Fruit fly (Drosophila melanogaster) whole organism, embryonic: ENCODE data around the gene vers.

Experiments used
- Blimp-1 ChIP-seq: fragments of 200-800 bp; sonication (Bioruptor generic); optimal IDR thresholded peaks from 3 replicates; lab custom pipeline; 2018; ENCODE audit warnings: missing biosample characterization, missing genetic modification characterization, mild to moderate bottlenecking, moderate library complexity, missing genetic modification reagents
- CG10267 ChIP-seq: fragments of 200-800 bp; sonication (Bioruptor generic); optimal IDR thresholded peaks from 2 replicates; lab custom pipeline; 2018; ENCODE audit warnings: missing biosample characterization, mild to moderate bottlenecking, missing genetic modification characterization, moderate library complexity
- CG10274 ChIP-seq: fragments of 200-800 bp; sonication (Bioruptor generic); optimal IDR thresholded peaks from 3 replicates; lab custom pipeline; 2017; ENCODE audit warnings: missing biosample characterization, mild to moderate bottlenecking, missing genetic modification characterization
- CG10462 ChIP-seq: fragments of 200-800 bp; sonication (Bioruptor generic); optimal IDR thresholded peaks from 2 replicates; lab custom pipeline; 2016; ENCODE audit warnings: missing biosample characterization, missing genetic modification characterization
- CG13775 ChIP-seq: fragments of 200-800 bp; sonication (Bioruptor generic); optimal IDR thresholded peaks from 3 replicates; lab custom pipeline; 2017; ENCODE audit warnings: missing biosample characterization, mild to moderate bottlenecking, missing genetic modification characterization
- CG14710 ChIP-seq: fragments of 200-800 bp; sonication (Bioruptor generic); optimal IDR thresholded peaks from 3 replicates; lab custom pipeline; 2019; ENCODE audit warnings: missing biosample characterization, mild to moderate bottlenecking, missing genetic modification characterization, moderate library complexity
- CG15479 ChIP-seq: fragments of 200-800 bp; sonication (Bioruptor generic); optimal IDR thresholded peaks from 3 replicates; lab custom pipeline; 2019; ENCODE audit warnings: missing biosample characterization, mild to moderate bottlenecking, missing genetic modification characterization, moderate library complexity
- CG1602 ChIP-seq: fragments of 200-800 bp; sonication (Bioruptor generic); optimal IDR thresholded peaks from 3 replicates; lab custom pipeline; 2016; ENCODE audit warnings: missing biosample characterization, missing genetic modification characterization
- CG17361 ChIP-seq: fragments of 200-800 bp; sonication (Bioruptor generic); IDR thresholded peaks from 3 replicates; pipeline ENCODE4 v1.3.6; 2022; ENCODE audit warnings: missing biosample characterization, missing genetic modification characterization
- CG18262 ChIP-seq: fragments of 200-800 bp; optimal IDR thresholded peaks from 3 replicates; lab custom pipeline; 2019; ENCODE audit warnings: missing biosample characterization, mild to moderate bottlenecking, missing genetic modification characterization, moderate library complexity
- CG2678 ChIP-seq: fragments of 200-800 bp; sonication (Bioruptor generic); optimal IDR thresholded peaks from 3 replicates; lab custom pipeline; 2019; ENCODE audit warnings: missing biosample characterization, mild to moderate bottlenecking, missing genetic modification characterization, moderate library complexity
- CG31441 ChIP-seq: fragments of 200-800 bp; sonication (Bioruptor generic); IDR thresholded peaks from 2 replicates; pipeline ENCODE4 v1.3.6; 2022; ENCODE audit warnings: missing biosample characterization, missing genetic modification characterization
- CG33557 ChIP-seq: fragments of 200-800 bp; sonication (Bioruptor generic); optimal IDR thresholded peaks from 2 replicates; lab custom pipeline; 2019; ENCODE audit warnings: missing biosample characterization, mild to moderate bottlenecking, missing genetic modification characterization, moderate library complexity
- CG5180 ChIP-seq: fragments of 200-800 bp; sonication (Bioruptor generic); optimal IDR thresholded peaks from 3 replicates; lab custom pipeline; 2017; ENCODE audit warnings: missing biosample characterization, missing genetic modification characterization, mild to moderate bottlenecking, moderate library complexity, missing genetic modification reagents
- CG7271 ChIP-seq: fragments of 200-800 bp; sonication (Bioruptor generic); optimal IDR thresholded peaks from 2 replicates; lab custom pipeline; 2018; ENCODE audit warnings: missing biosample characterization, mild to moderate bottlenecking, missing genetic modification characterization, moderate library complexity
- CG7839 ChIP-seq: fragments of 200-800 bp; sonication (Bioruptor generic); optimal IDR thresholded peaks from 3 replicates; lab custom pipeline; 2018; ENCODE audit warnings: missing biosample characterization, mild to moderate bottlenecking, missing genetic modification characterization, moderate library complexity
- CG8388 ChIP-seq: fragments of 200-800 bp; sonication (Bioruptor generic); optimal IDR thresholded peaks from 2 replicates; lab custom pipeline; 2019; ENCODE audit warnings: missing biosample characterization, mild to moderate bottlenecking, missing genetic modification characterization, moderate library complexity
- CG8924 ChIP-seq: fragments of 200-800 bp; optimal IDR thresholded peaks from 3 replicates; lab custom pipeline; 2019; ENCODE audit warnings: missing biosample characterization, mild to moderate bottlenecking, missing genetic modification characterization, moderate library complexity
- CG9437 ChIP-seq: fragments of 200-800 bp; sonication (Bioruptor generic); optimal IDR thresholded peaks from 2 replicates; lab custom pipeline; 2018; ENCODE audit warnings: missing biosample characterization, mild to moderate bottlenecking, missing genetic modification characterization
- CG9727 ChIP-seq: fragments of 200-800 bp; sonication (Bioruptor generic); optimal IDR thresholded peaks from 3 replicates; lab custom pipeline; 2017; ENCODE audit warnings: missing biosample characterization, mild to moderate bottlenecking, missing genetic modification characterization
- Drgx ChIP-seq: fragments of 200-800 bp; sonication (Bioruptor generic); IDR thresholded peaks from 2 replicates; pipeline ENCODE4 v1.3.6; 2022; ENCODE audit warnings: missing biosample characterization, missing genetic modification characterization
- Fer3 ChIP-seq: fragments of 200-800 bp; sonication (Bioruptor generic); optimal IDR thresholded peaks from 2 replicates; lab custom pipeline; 2018; ENCODE audit warnings: missing biosample characterization, mild to moderate bottlenecking, missing genetic modification characterization, moderate library complexity
- H2.0 ChIP-seq: fragments of 200-800 bp; sonication (Bioruptor generic); IDR thresholded peaks from 2 replicates; pipeline ENCODE4 v1.3.6; 2022; ENCODE audit warnings: missing biosample characterization, missing genetic modification characterization
- HmgZ ChIP-seq: fragments of 200-800 bp; sonication (Bioruptor generic); optimal IDR thresholded peaks from 2 replicates; lab custom pipeline; 2018; ENCODE audit warnings: missing biosample characterization, mild to moderate bottlenecking, missing genetic modification characterization
- Hmr ChIP-seq: fragments of 200-800 bp; sonication (Bioruptor generic); optimal IDR thresholded peaks from 3 replicates; lab custom pipeline; 2017; ENCODE audit warnings: mild to moderate bottlenecking, missing biosample characterization, missing genetic modification reagents, missing genetic modification characterization
- Hr51 ChIP-seq, 2 experiments: fragments of 200-800 bp; sonication (Bioruptor generic); optimal IDR thresholded peaks; 2 replicates in 1 of 2; 3 replicates in 1 of 2; lab custom pipeline; 2016 to 2018; ENCODE audit warnings: missing biosample characterization in 2 of 2, missing genetic modification characterization in 2 of 2, mild to moderate bottlenecking in 1 of 2, moderate library complexity in 1 of 2
- PHDP ChIP-seq: fragments of 200-800 bp; sonication (Bioruptor generic); optimal IDR thresholded peaks from 3 replicates; lab custom pipeline; 2018; ENCODE audit warnings: missing biosample characterization, mild to moderate bottlenecking, missing genetic modification characterization, moderate library complexity
- Sox100B ChIP-seq: fragments of 200-800 bp; sonication (Bioruptor generic); optimal IDR thresholded peaks from 3 replicates; lab custom pipeline; 2018; ENCODE audit warnings: missing biosample characterization, mild to moderate bottlenecking, missing genetic modification characterization
- Sox102F ChIP-seq: fragments of 200-800 bp; sonication (Bioruptor generic); optimal IDR thresholded peaks from 2 replicates; lab custom pipeline; 2018; ENCODE audit warnings: missing biosample characterization, mild to moderate bottlenecking, missing genetic modification characterization, moderate library complexity
- ash1 ChIP-seq: fragments of 200-800 bp; sonication (Bioruptor generic); optimal IDR thresholded peaks from 2 replicates; lab custom pipeline; 2018; ENCODE audit warnings: missing biosample characterization, mild to moderate bottlenecking, missing genetic modification characterization
- ato ChIP-seq: fragments of 200-800 bp; sonication (Bioruptor generic); IDR thresholded peaks from 2 replicates; pipeline ENCODE4 v1.3.6; 2022; ENCODE audit warnings: missing biosample characterization, missing genetic modification characterization; ENCODE audit not compliant: partially characterized antibody
- caup ChIP-seq: fragments of 200-800 bp; sonication (Bioruptor generic); optimal IDR thresholded peaks from 3 replicates; lab custom pipeline; 2017; ENCODE audit warnings: missing biosample characterization, mild to moderate bottlenecking, missing genetic modification characterization, moderate library complexity; ENCODE audit not compliant: severe bottlenecking
- cg ChIP-seq: fragments of 200-800 bp; sonication (Bioruptor generic); optimal IDR thresholded peaks from 3 replicates; lab custom pipeline; 2019; ENCODE audit warnings: missing biosample characterization, mild to moderate bottlenecking, missing genetic modification characterization, moderate library complexity
- dan ChIP-seq: fragments of 200-800 bp; sonication (Bioruptor generic); IDR thresholded peaks from 2 replicates; pipeline ENCODE4 v1.3.6; 2022; ENCODE audit warnings: missing biosample characterization, missing genetic modification characterization
- disco-r ChIP-seq: fragments of 200-800 bp; sonication (Bioruptor generic); optimal IDR thresholded peaks from 2 replicates; lab custom pipeline; 2016; ENCODE audit warnings: missing biosample characterization, missing genetic modification characterization
- dmrt99B ChIP-seq: fragments of 200-800 bp; sonication (Bioruptor generic); optimal IDR thresholded peaks from 2 replicates; lab custom pipeline; 2018; ENCODE audit warnings: missing biosample characterization, mild to moderate bottlenecking, missing genetic modification characterization, moderate library complexity
- fd96Cb ChIP-seq: fragments of 200-800 bp; sonication (Bioruptor generic); optimal IDR thresholded peaks from 2 replicates; lab custom pipeline; 2018; ENCODE audit warnings: missing biosample characterization, mild to moderate bottlenecking, missing genetic modification characterization, moderate library complexity
- gcm2 ChIP-seq: fragments of 200-800 bp; sonication (Bioruptor generic); optimal IDR thresholded peaks from 2 replicates; lab custom pipeline; 2016; ENCODE audit warnings: missing biosample characterization, missing genetic modification characterization
- gem ChIP-seq: fragments of 200-800 bp; sonication (Bioruptor generic); optimal IDR thresholded peaks from 2 replicates; lab custom pipeline; 2019; ENCODE audit warnings: missing biosample characterization, mild to moderate bottlenecking, missing genetic modification characterization, moderate library complexity
- lbe ChIP-seq: fragments of 200-800 bp; sonication (Bioruptor generic); optimal IDR thresholded peaks from 2 replicates; lab custom pipeline; 2016; ENCODE audit warnings: missing biosample characterization, mild to moderate bottlenecking, missing genetic modification characterization
- lola ChIP-seq, 3 experiments: fragments of >200 bp in 2 of 3; fragments of 200-800 bp in 1 of 3; sonication (Bioruptor generic) in 1 of 3; optimal IDR thresholded peaks; 2 replicates each; lab custom pipeline; 2017 to 2019; ENCODE audit warnings: missing biosample characterization in 3 of 3, missing genetic modification characterization in 3 of 3, mild to moderate bottlenecking in 1 of 3, moderate library complexity in 1 of 3
- mld ChIP-seq: fragments of 200-800 bp; sonication (Bioruptor generic); IDR thresholded peaks from 3 replicates; pipeline ENCODE4 v1.3.6; 2022; ENCODE audit warnings: missing biosample characterization, missing genetic modification characterization; ENCODE audit not compliant: partially characterized antibody
- nom ChIP-seq: fragments of 200-800 bp; sonication (Bioruptor generic); optimal IDR thresholded peaks from 2 replicates; lab custom pipeline; 2017; ENCODE audit warnings: missing biosample characterization, missing genetic modification characterization, mild to moderate bottlenecking, moderate library complexity, missing genetic modification reagents
- prd ChIP-seq, 3 experiments: fragments of >200 bp in 2 of 3; fragments of 200-800 bp in 1 of 3; sonication (Bioruptor generic) in 1 of 3; optimal IDR thresholded peaks in 2 of 3; IDR thresholded peaks in 1 of 3; 2 replicates in 2 of 3; 3 replicates in 1 of 3; pipeline versions ENCODE4 v1.3.6 to Lab custom; 2017 to 2022; ENCODE audit warnings: missing biosample characterization in 1 of 3, missing genetic modification characterization in 1 of 3
- trem ChIP-seq: fragments of 200-800 bp; optimal IDR thresholded peaks from 3 replicates; lab custom pipeline; 2019; ENCODE audit warnings: missing biosample characterization, mild to moderate bottlenecking, missing genetic modification characterization, moderate library complexity
- twi ChIP-seq: fragments of 200-800 bp; optimal IDR thresholded peaks from 2 replicates; lab custom pipeline; 2019; ENCODE audit warnings: missing biosample characterization, mild to moderate bottlenecking, missing genetic modification characterization, moderate library complexity
- zen ChIP-seq: fragments of 200-800 bp; sonication (Bioruptor generic); optimal IDR thresholded peaks from 3 replicates; lab custom pipeline; 2018; ENCODE audit warnings: missing biosample characterization, mild to moderate bottlenecking, missing genetic modification characterization, moderate library complexity

Gene vers

dm6 chr3L:12101924-12102383, 13.9 kb upstream of the vers start (continued):
- no peak for TF ChIP-seq CG33557 (GFP tag; lab: Kevin White, UChicago)
- no peak for TF ChIP-seq lbe
- TF ChIP-seq Drgx (GFP tag; lab: Robert Waterston, UW) = 0 out of 2 replicates have a peak, but pooled peaks have one; percentile 18
- no peak for TF ChIP-seq Fer3
- TF ChIP-seq CG17361 (GFP tag; lab: Robert Waterston, UW) = peak; percentile 65; the same call in 2 of the 3 replicates
- TF ChIP-seq gcm2 = no peak
- TF ChIP-seq Hmr (GFP tag; lab: Kevin White, UChicago) = no peak
- TF ChIP-seq gem (tag; lab: Kevin White, UChicago) = peak; percentile 68
- peak; percentile 43 for TF ChIP-seq dmrt99B
- no peak for TF ChIP-seq HmgZ (tag; lab: Kevin White, UChicago)
- TF ChIP-seq lola (GFP tag; optimal IDR thresholded peaks at IDR 0.05; lab: Kevin White, UChicago) = peak in 1 of 3 experiments; percentile 70
- TF ChIP-seq twi (tag; lab: Kevin White, UChicago) = peak; percentile 75
- peak; percentile 68 for TF ChIP-seq CG18262 (tag; lab: Kevin White, UChicago)
- peak; percentile 61 for TF ChIP-seq CG9727 (GFP tag; lab: Kevin White, UChicago)
- TF ChIP-seq Hr51 (GFP tag; optimal IDR thresholded peaks at IDR 0.05; lab: Kevin White, UChicago) = peak in 1 of 2 experiments; percentile 30
- TF ChIP-seq caup (GFP tag; lab: Kevin White, UChicago) = no peak
- TF ChIP-seq CG8924 (tag; lab: Kevin White, UChicago) = peak; percentile 50
- peak; percentile 19 for TF ChIP-seq CG1602 (GFP tag; lab: Kevin White, UChicago)
- peak; percentile 38 for TF ChIP-seq CG15479 (GFP tag; lab: Kevin White, UChicago)
- TF ChIP-seq fd96Cb = peak; percentile 8
- no peak for TF ChIP-seq mld (GFP tag; lab: Robert Waterston, UW)
- peak; percentile 47 for TF ChIP-seq CG7839
- TF ChIP-seq ato (GFP tag; lab: Robert Waterston, UW) = no peak
- TF ChIP-seq Sox102F (GFP tag; lab: Kevin White, UChicago) = peak; percentile 44
- no peak for TF ChIP-seq CG5180 (GFP tag; lab: Kevin White, UChicago)
- TF ChIP-seq zen (tag; lab: Kevin White, UChicago) = peak; percentile 56
- no peak for TF ChIP-seq dan (GFP tag; lab: Robert Waterston, UW)
- no peak for TF ChIP-seq disco-r (GFP tag; lab: Kevin White, UChicago)
- TF ChIP-seq CG2678 = peak; percentile 46
- no peak for TF ChIP-seq prd (optimal IDR thresholded peaks at IDR 0.05; lab: Kevin White, UChicago)
- peak; percentile 42; the same call in 1 of the 3 replicates for TF ChIP-seq prd (GFP tag; IDR thresholded peaks at IDR 0.05; lab: Robert Waterston, UW)
- TF ChIP-seq CG7271 (tag; lab: Kevin White, UChicago) = peak; percentile 19
- peak; percentile 56 for TF ChIP-seq trem (tag; lab: Kevin White, UChicago)
- peak; percentile 49 for TF ChIP-seq CG14710
- TF ChIP-seq CG8388 (GFP tag; lab: Kevin White, UChicago) = peak; percentile 21
- no peak for TF ChIP-seq cg (GFP tag; lab: Kevin White, UChicago)
- peak; percentile 50 for TF ChIP-seq Sox100B (GFP tag; lab: Kevin White, UChicago)
- no peak for TF ChIP-seq H2.0 (GFP tag; lab: Robert Waterston, UW)
- TF ChIP-seq CG10267 (tag; lab: Kevin White, UChicago) = peak; percentile 55
- no peak for TF ChIP-seq ash1 (GFP tag; lab: Kevin White, UChicago)
- no peak for TF ChIP-seq CG10462
- TF ChIP-seq CG31441 (GFP tag; lab: Robert Waterston, UW) = peak; percentile 60
- TF ChIP-seq PHDP = peak; percentile 23
- TF ChIP-seq CG13775 (GFP tag; lab: Kevin White, UChicago) = peak; percentile 12
- no peak for TF ChIP-seq CG9437 (GFP tag; lab: Kevin White, UChicago)
- peak; percentile 16 for TF ChIP-seq nom (GFP tag; lab: Kevin White, UChicago)
- TF ChIP-seq CG10274 (GFP tag; lab: Kevin White, UChicago) = no peak
- peak; percentile 26 for TF ChIP-seq Blimp-1 (GFP tag; lab: Kevin White, UChicago)
